Fruit fly (Drosophila melanogaster) whole organism, embryonic: ENCODE data around the gene TBC1d7.

Experiments used
- Abd-B ChIP-seq: fragments of 200-800 bp; sonication (Bioruptor generic); optimal IDR thresholded peaks from 2 replicates; lab custom pipeline; 2018; ENCODE audit warnings: missing biosample characterization, mild to moderate bottlenecking, missing genetic modification characterization, moderate library complexity
- Antp ChIP-seq: fragments of 200-800 bp; sonication (Bioruptor generic); optimal IDR thresholded peaks from 3 replicates; lab custom pipeline; 2016; ENCODE audit warnings: missing biosample characterization, missing genetic modification characterization
- C15 ChIP-seq: fragments of 200-800 bp; sonication (Bioruptor generic); IDR thresholded peaks from 3 replicates; pipeline ENCODE4 v1.3.6; 2022; ENCODE audit warnings: missing biosample characterization, missing genetic modification characterization
- CG10209 ChIP-seq: fragments of 200-800 bp; sonication (Bioruptor generic); optimal IDR thresholded peaks from 3 replicates; lab custom pipeline; 2017; ENCODE audit warnings: missing biosample characterization, mild to moderate bottlenecking, missing genetic modification characterization, missing genetic modification reagents
- CG10321 ChIP-seq: fragments of 200-800 bp; sonication (Bioruptor generic); IDR thresholded peaks from 2 replicates; pipeline ENCODE4 v1.3.6; 2022; ENCODE audit warnings: missing biosample characterization, missing genetic modification characterization
- CG11456 ChIP-seq: fragments of 200-800 bp; sonication (Bioruptor generic); IDR thresholded peaks from 3 replicates; pipeline ENCODE4 v1.3.6; 2022; ENCODE audit warnings: missing biosample characterization, missing genetic modification characterization
- CG12155 ChIP-seq: fragments of 200-800 bp; sonication (Bioruptor generic); optimal IDR thresholded peaks from 3 replicates; lab custom pipeline; 2016; ENCODE audit warnings: missing biosample characterization, missing genetic modification characterization
- CG13424 ChIP-seq: fragments of 200-800 bp; sonication (Bioruptor generic); optimal IDR thresholded peaks from 2 replicates; lab custom pipeline; 2019; ENCODE audit warnings: missing biosample characterization, mild to moderate bottlenecking, missing genetic modification characterization, moderate library complexity
- CG13624 ChIP-seq: fragments of 200-800 bp; sonication (Bioruptor generic); optimal IDR thresholded peaks from 2 replicates; lab custom pipeline; 2016; ENCODE audit warnings: missing biosample characterization, missing genetic modification characterization
- CG14965 ChIP-seq: fragments of 200-800 bp; sonication (Bioruptor generic); optimal IDR thresholded peaks from 2 replicates; lab custom pipeline; 2016; ENCODE audit warnings: missing biosample characterization, missing genetic modification characterization, borderline replicate concordance
- CG15601 ChIP-seq: fragments of 200-800 bp; sonication (Bioruptor generic); optimal IDR thresholded peaks from 3 replicates; lab custom pipeline; 2019; ENCODE audit warnings: missing biosample characterization, mild to moderate bottlenecking, missing genetic modification characterization, moderate library complexity
- CG2678 ChIP-seq: fragments of 200-800 bp; sonication (Bioruptor generic); optimal IDR thresholded peaks from 3 replicates; lab custom pipeline; 2019; ENCODE audit warnings: missing biosample characterization, mild to moderate bottlenecking, missing genetic modification characterization, moderate library complexity
- CG34422 ChIP-seq: fragments of 200-800 bp; sonication (Bioruptor generic); IDR thresholded peaks from 3 replicates; pipeline ENCODE4 v1.3.6; 2022; ENCODE audit warnings: missing biosample characterization, missing genetic modification characterization
- CG3995 ChIP-seq: fragments of 200-800 bp; sonication (Bioruptor generic); optimal IDR thresholded peaks from 3 replicates; lab custom pipeline; 2016; ENCODE audit warnings: missing biosample characterization, missing genetic modification characterization
- CG7271 ChIP-seq: fragments of 200-800 bp; sonication (Bioruptor generic); optimal IDR thresholded peaks from 2 replicates; lab custom pipeline; 2018; ENCODE audit warnings: missing biosample characterization, mild to moderate bottlenecking, missing genetic modification characterization, moderate library complexity
- CG8944 ChIP-seq: fragments of 200-800 bp; sonication (Bioruptor generic); optimal IDR thresholded peaks from 3 replicates; lab custom pipeline; 2016; ENCODE audit warnings: missing biosample characterization, missing genetic modification characterization
- CG9876 ChIP-seq: fragments of 200-800 bp; sonication (Bioruptor generic); optimal IDR thresholded peaks from 2 replicates; lab custom pipeline; 2016; ENCODE audit warnings: missing biosample characterization, missing genetic modification characterization
- CoRest ChIP-seq: fragments of 200-800 bp; sonication (Bioruptor generic); optimal IDR thresholded peaks from 3 replicates; lab custom pipeline; 2018; ENCODE audit warnings: missing biosample characterization, mild to moderate bottlenecking, missing genetic modification characterization, moderate library complexity
- D ChIP-seq, 2 experiments: fragments of 200-800 bp in 1 of 2; fragments of >200 bp in 1 of 2; sonication (Bioruptor generic) in 1 of 2; optimal IDR thresholded peaks; 2 replicates in 1 of 2; 3 replicates in 1 of 2; lab custom pipeline; 2017; ENCODE audit warnings: mild to moderate bottlenecking in 1 of 2, missing biosample characterization in 1 of 2, missing genetic modification characterization in 1 of 2, missing genetic modification reagents in 1 of 2
- Deaf1 ChIP-seq: fragments of 200-800 bp; optimal IDR thresholded peaks from 3 replicates; lab custom pipeline; 2019; ENCODE audit warnings: missing biosample characterization, mild to moderate bottlenecking, missing genetic modification characterization, moderate library complexity
- Dfd ChIP-seq, 2 experiments: fragments of >200 bp; optimal IDR thresholded peaks; 2 replicates each; lab custom pipeline; 2017; ENCODE audit warnings: missing biosample characterization in 2 of 2, missing genetic modification characterization in 2 of 2
- Doc2 ChIP-seq: fragments of 200-800 bp; sonication (Bioruptor generic); IDR thresholded peaks from 2 replicates; pipeline ENCODE4 v1.3.6; 2022; ENCODE audit warnings: missing biosample characterization, missing genetic modification characterization
- Gug ChIP-seq: fragments of 200-800 bp; sonication (Bioruptor generic); IDR thresholded peaks from 4 replicates; pipeline ENCODE4 v1.3.6; 2022; ENCODE audit warnings: missing biosample characterization, missing genetic modification characterization
- HLH3B ChIP-seq: fragments of 200-800 bp; sonication (Bioruptor generic); IDR thresholded peaks from 2 replicates; pipeline ENCODE4 v1.3.6; 2022; ENCODE audit warnings: missing biosample characterization, missing genetic modification characterization
- Mes4 ChIP-seq: fragments of 200-800 bp; sonication (Bioruptor generic); optimal IDR thresholded peaks from 2 replicates; lab custom pipeline; 2016; ENCODE audit warnings: missing biosample characterization, missing genetic modification characterization
- Oaz ChIP-seq: fragments of 200-800 bp; sonication (Bioruptor generic); IDR thresholded peaks from 2 replicates; pipeline ENCODE4 v1.3.6; 2022; ENCODE audit warnings: missing biosample characterization, missing genetic modification characterization
- Sox102F ChIP-seq: fragments of 200-800 bp; sonication (Bioruptor generic); optimal IDR thresholded peaks from 2 replicates; lab custom pipeline; 2018; ENCODE audit warnings: missing biosample characterization, mild to moderate bottlenecking, missing genetic modification characterization, moderate library complexity
- Spps ChIP-seq: fragments of 200-800 bp; sonication (Bioruptor generic); optimal IDR thresholded peaks from 2 replicates; lab custom pipeline; 2018; ENCODE audit warnings: missing biosample characterization, mild to moderate bottlenecking, missing genetic modification characterization
- ash1 ChIP-seq: fragments of 200-800 bp; sonication (Bioruptor generic); optimal IDR thresholded peaks from 2 replicates; lab custom pipeline; 2018; ENCODE audit warnings: missing biosample characterization, mild to moderate bottlenecking, missing genetic modification characterization
- bbx ChIP-seq: fragments of 200-800 bp; sonication (Bioruptor generic); IDR thresholded peaks from 2 replicates; pipeline ENCODE4 v1.3.6; 2022; ENCODE audit warnings: missing biosample characterization, missing genetic modification characterization; ENCODE audit not compliant: partially characterized antibody
- bowl ChIP-seq: fragments of 200-800 bp; sonication (Bioruptor generic); IDR thresholded peaks from 2 replicates; pipeline ENCODE4 v1.3.6; 2022; ENCODE audit warnings: missing biosample characterization, missing genetic modification characterization
- cas ChIP-seq: fragments of 200-800 bp; sonication (Bioruptor generic); IDR thresholded peaks from 2 replicates; pipeline ENCODE4 v1.3.6; 2022; ENCODE audit warnings: missing biosample characterization, missing genetic modification characterization
- corto ChIP-seq: fragments of 200-800 bp; sonication (Bioruptor generic); optimal IDR thresholded peaks from 2 replicates; lab custom pipeline; 2016; ENCODE audit warnings: missing biosample characterization, mild to moderate bottlenecking, missing genetic modification characterization, moderate library complexity
- emc ChIP-seq: fragments of 200-800 bp; sonication (Bioruptor generic); optimal IDR thresholded peaks from 2 replicates; lab custom pipeline; 2016; ENCODE audit warnings: missing biosample characterization, missing genetic modification characterization
- eyg ChIP-seq: fragments of 200-800 bp; sonication (Bioruptor generic); optimal IDR thresholded peaks from 3 replicates; lab custom pipeline; 2016; ENCODE audit warnings: missing biosample characterization, missing genetic modification characterization
- fd102C ChIP-seq: fragments of 200-800 bp; sonication (Bioruptor generic); optimal IDR thresholded peaks from 2 replicates; lab custom pipeline; 2018; ENCODE audit warnings: missing biosample characterization, mild to moderate bottlenecking, missing genetic modification characterization, moderate library complexity
- lab ChIP-seq: fragments of 200-800 bp; sonication (Bioruptor generic); optimal IDR thresholded peaks from 3 replicates; lab custom pipeline; 2017; ENCODE audit warnings: missing biosample characterization, missing genetic modification characterization, mild to moderate bottlenecking, moderate library complexity, missing genetic modification reagents
- lmd ChIP-seq: fragments of 200-800 bp; sonication (Bioruptor generic); IDR thresholded peaks from 2 replicates; pipeline ENCODE4 v1.3.6; 2022; ENCODE audit warnings: missing biosample characterization, missing genetic modification characterization
- p53 ChIP-seq: fragments of 200-800 bp; sonication (Bioruptor generic); optimal IDR thresholded peaks from 2 replicates; lab custom pipeline; 2016; ENCODE audit warnings: missing biosample characterization, missing genetic modification characterization
- pros ChIP-seq: fragments of 200-800 bp; sonication (Bioruptor generic); optimal IDR thresholded peaks from 3 replicates; lab custom pipeline; 2019; ENCODE audit warnings: missing biosample characterization, mild to moderate bottlenecking, missing genetic modification characterization, moderate library complexity
- rib ChIP-seq: fragments of 200-800 bp; sonication (Bioruptor generic); IDR thresholded peaks from 2 replicates; pipeline ENCODE4 v1.3.6; 2022; ENCODE audit warnings: missing biosample characterization, missing genetic modification characterization
- run ChIP-seq: fragments of 200-800 bp; sonication (Bioruptor generic); optimal IDR thresholded peaks from 3 replicates; lab custom pipeline; 2018; ENCODE audit warnings: missing biosample characterization, mild to moderate bottlenecking, missing genetic modification characterization
- sens ChIP-seq: fragments of 200-800 bp; sonication (Bioruptor generic); peaks from one replicate; lab custom pipeline; 2016; ENCODE audit warnings: missing biosample characterization, missing genetic modification characterization
- sens-2 ChIP-seq: fragments of 200-800 bp; sonication (Bioruptor generic); IDR thresholded peaks from 2 replicates; pipeline ENCODE4 v1.3.6; 2022; ENCODE audit warnings: missing biosample characterization, missing genetic modification characterization
- shn ChIP-seq: fragments of 200-800 bp; sonication (Bioruptor generic); optimal IDR thresholded peaks from 3 replicates; lab custom pipeline; 2016; ENCODE audit warnings: missing biosample characterization, missing genetic modification characterization
- slp2 ChIP-seq: fragments of 200-800 bp; sonication (Bioruptor generic); optimal IDR thresholded peaks from 2 replicates; lab custom pipeline; 2016; ENCODE audit warnings: missing biosample characterization, missing genetic modification characterization
- tap ChIP-seq: fragments of 200-800 bp; optimal IDR thresholded peaks from 3 replicates; lab custom pipeline; 2019; ENCODE audit warnings: missing biosample characterization, mild to moderate bottlenecking, missing genetic modification characterization, moderate library complexity
- tgo ChIP-seq: fragments of 200-800 bp; sonication (Bioruptor generic); IDR thresholded peaks from 3 replicates; pipeline ENCODE4 v1.3.6; 2022; ENCODE audit warnings: missing biosample characterization, missing genetic modification characterization
- vnd ChIP-seq: fragments of 200-800 bp; sonication (Bioruptor generic); IDR thresholded peaks from 3 replicates; pipeline ENCODE4 v1.3.6; 2022; ENCODE audit warnings: missing biosample characterization, missing genetic modification characterization; ENCODE audit not compliant: partially characterized antibody

The TBC1d7 gene

DNA sequence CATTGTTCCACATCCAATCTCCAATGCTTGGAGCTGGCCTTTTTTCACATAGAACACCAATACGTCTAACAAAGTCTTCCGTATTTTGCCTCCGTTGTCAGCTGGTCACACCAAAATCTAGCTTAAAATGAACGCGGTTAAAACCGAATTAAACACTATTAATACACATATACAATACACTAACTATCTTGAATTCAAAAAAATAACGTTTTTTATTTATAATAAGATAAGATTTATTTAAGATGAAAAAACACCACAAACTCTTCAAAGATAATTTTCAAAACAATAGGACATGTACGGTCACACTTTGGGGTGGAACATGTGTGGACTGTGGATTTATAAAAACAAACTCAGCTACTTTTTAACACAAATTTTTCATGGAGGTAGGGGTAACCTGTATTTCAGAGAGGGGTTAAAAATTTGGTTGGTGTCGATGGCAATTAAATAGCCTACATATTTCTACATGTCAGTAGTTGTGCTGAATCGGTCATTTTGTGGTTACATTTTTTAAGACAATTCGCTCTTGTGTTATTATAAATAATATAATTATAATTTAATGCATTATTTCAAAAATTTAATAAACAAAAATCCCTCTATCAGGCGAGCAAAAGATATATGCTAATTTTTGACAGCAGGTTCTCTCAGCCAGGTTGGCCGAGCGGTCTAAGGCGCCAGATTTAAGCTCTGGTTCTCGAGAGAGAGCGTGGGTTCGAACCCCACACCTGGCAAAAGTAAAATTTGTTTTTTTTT is 49.0 kb upstream of the TBC1d7 start, which contains the start of gene CG13605 (continued):
- peak; percentile 0 for TF ChIP-seq CG8944 (GFP tag; lab: Kevin White, UChicago)
- TF ChIP-seq D (optimal IDR thresholded peaks at IDR 0.05; lab: Kevin White, UChicago): no peak
- TF ChIP-seq D (GFP tag; optimal IDR thresholded peaks at IDR 0.05; lab: Kevin White, UChicago): peak; percentile 46
- peak; percentile 76 for TF ChIP-seq lmd (GFP tag; lab: Robert Waterston, UW)
- no peak for TF ChIP-seq fd102C (GFP tag; lab: Kevin White, UChicago)
- TF ChIP-seq vnd (GFP tag; lab: Robert Waterston, UW): no peak
- peak; percentile 55 for TF ChIP-seq CG13624
- no peak for TF ChIP-seq p53 (GFP tag; lab: Kevin White, UChicago)
- peak; percentile 72 for TF ChIP-seq CG13424 (tag; lab: Kevin White, UChicago)
- peak; percentile 50 for TF ChIP-seq Abd-B (GFP tag; lab: Kevin White, UChicago)
- TF ChIP-seq HLH3B (GFP tag; lab: Robert Waterston, UW): peak; percentile 76
- TF ChIP-seq Oaz (GFP tag; lab: Robert Waterston, UW): no peak
- peak; percentile 68 for TF ChIP-seq tgo (GFP tag; lab: Robert Waterston, UW)
- TF ChIP-seq ash1 (GFP tag; lab: Kevin White, UChicago): no peak
- peak; percentile 79 for TF ChIP-seq sens (GFP tag; lab: Kevin White, UChicago)
- no peak for TF ChIP-seq slp2
- no peak for TF ChIP-seq CG7271
- no peak for TF ChIP-seq emc (GFP tag; lab: Kevin White, UChicago)
- TF ChIP-seq run (tag; lab: Kevin White, UChicago): peak; percentile 66
- TF ChIP-seq bbx (GFP tag; lab: Robert Waterston, UW): peak; percentile 59
- peak; percentile 13 for TF ChIP-seq CG3995 (GFP tag; lab: Kevin White, UChicago)
- TF ChIP-seq CoRest (tag; lab: Kevin White, UChicago): peak; percentile 77
- TF ChIP-seq CG12155 (GFP tag; lab: Kevin White, UChicago): peak; percentile 75
- TF ChIP-seq CG10321 (GFP tag; lab: Robert Waterston, UW): 0 out of 2 replicates have a peak, but pooled peaks have one; percentile 20
- peak; percentile 92 for TF ChIP-seq lab (GFP tag; lab: Kevin White, UChicago)
- TF ChIP-seq rib (GFP tag; lab: Robert Waterston, UW): peak; percentile 37
- peak; percentile 22 for TF ChIP-seq Mes4 (GFP tag; lab: Kevin White, UChicago)
- peak; percentile 80 for TF ChIP-seq CG10209 (GFP tag; lab: Kevin White, UChicago)
- peak; percentile 41 for TF ChIP-seq shn (GFP tag; lab: Kevin White, UChicago)
- TF ChIP-seq tap: peak; percentile 64
- TF ChIP-seq CG9876 (GFP tag; lab: Kevin White, UChicago): no peak
- TF ChIP-seq pros (GFP tag; lab: Kevin White, UChicago): no peak
- peak; percentile 19 for TF ChIP-seq Spps (tag; lab: Kevin White, UChicago)
- TF ChIP-seq cas (GFP tag; lab: Robert Waterston, UW): peak; percentile 74
- TF ChIP-seq CG11456 (GFP tag; lab: Robert Waterston, UW): peak; percentile 85
- no peak for TF ChIP-seq Doc2
- peak; percentile 47 for TF ChIP-seq Deaf1
- TF ChIP-seq Antp: peak; percentile 59
- TF ChIP-seq corto: peak; percentile 22
- peak; percentile 87 for TF ChIP-seq CG2678 (tag; lab: Kevin White, UChicago)
- peak; percentile 74; the same call in 2 of the 3 replicates for TF ChIP-seq CG34422 (GFP tag; lab: Robert Waterston, UW)
- TF ChIP-seq Gug (GFP tag; lab: Robert Waterston, UW): peak; percentile 61; the same call in 2 of the 4 replicates
- TF ChIP-seq Dfd (GFP tag; optimal IDR thresholded peaks at IDR 0.05; lab: Kevin White, UChicago): no peak
- TF ChIP-seq sens-2 (GFP tag; lab: Robert Waterston, UW): no peak; the same call in 1 of the 2 replicates
- TF ChIP-seq C15 (GFP tag; lab: Robert Waterston, UW): peak; percentile 44; the same call in 1 of the 3 replicates
- TF ChIP-seq eyg (GFP tag; lab: Kevin White, UChicago): no peak
- peak; percentile 82 for TF ChIP-seq Sox102F (GFP tag; lab: Kevin White, UChicago)
- TF ChIP-seq CG14965 (GFP tag; lab: Kevin White, UChicago): no peak
- 0 out of 2 replicates have a peak, but pooled peaks have one; percentile 13 for TF ChIP-seq bowl
- TF ChIP-seq CG15601: peak; percentile 61
